Worm (Caenorhabditis elegans): ENCODE results near the gene C42D4.3.

C42D4.3 gene

ce11 chrIV:7156356-7156755 lies 22.7 kb upstream of the C42D4.3 start, which contains the start of gene maph-9 (continued):
- TF ChIP-seq pag-3 (tag; optimal IDR thresholded peaks at IDR 0.05; ENCODE audit: borderline replicate concordance, insufficient read depth), result no peak
- TF ChIP-seq mef-2 (tag; optimal IDR thresholded peaks at IDR 0.05), result no peak
- peak; percentile 49 for TF ChIP-seq nhr-71 (tag; optimal IDR thresholded peaks at IDR 0.05)
- TF ChIP-seq unc-30 (tag; optimal IDR thresholded peaks at IDR 0.05), result no peak
- no peak for TF ChIP-seq ceh-8 (GFP tag; optimal IDR thresholded peaks at IDR 0.05)
- no peak for TF ChIP-seq dpl-1 (GFP tag; optimal IDR thresholded peaks at IDR 0.05)
- TF ChIP-seq pax-3 (tag; optimal IDR thresholded peaks at IDR 0.05), result no peak
- TF ChIP-seq jun-1 (tag; optimal IDR thresholded peaks at IDR 0.05), result no peak
- no peak for TF ChIP-seq lin-35 (GFP tag; optimal IDR thresholded peaks at IDR 0.05)
- TF ChIP-seq fkh-8 (tag; optimal IDR thresholded peaks at IDR 0.05), result peak; percentile 95
- TF ChIP-seq ama-1 (optimal IDR thresholded peaks at IDR 0.05), result no peak
- no peak for TF ChIP-seq unc-86 (tag; optimal IDR thresholded peaks at IDR 0.05)
- TF ChIP-seq dsc-1 (tag; optimal IDR thresholded peaks at IDR 0.05), result peak; percentile 50
- no peak for TF ChIP-seq vab-15 (tag; optimal IDR thresholded peaks at IDR 0.05)
- TF ChIP-seq irx-1 (tag; optimal IDR thresholded peaks at IDR 0.05), result no peak
- peak; percentile 39 for TF ChIP-seq nhr-47 (tag; optimal IDR thresholded peaks at IDR 0.05)
- TF ChIP-seq nhr-76 (tag; optimal IDR thresholded peaks at IDR 0.05), result no peak
- no peak for TF ChIP-seq ceh-88 (GFP tag; IDR thresholded peaks at IDR 0.05)
- TF ChIP-seq fos-1 (tag; optimal IDR thresholded peaks at IDR 0.05), result no peak
- no peak for TF ChIP-seq ceh-90 (tag; optimal IDR thresholded peaks at IDR 0.05)
- no peak for TF ChIP-seq lir-3 (tag; optimal IDR thresholded peaks at IDR 0.05; ENCODE audit: poor library complexity)
- peak in 1 of 2 experiments; percentile 39 for TF ChIP-seq lsy-2 (tag; optimal IDR thresholded peaks at IDR 0.05)
- no peak for TF ChIP-seq zip-4 (GFP tag; optimal IDR thresholded peaks at IDR 0.05)
- TF ChIP-seq nhr-84 (tag; optimal IDR thresholded peaks at IDR 0.05), result no peak
- TF ChIP-seq aha-1 (tag; optimal IDR thresholded peaks at IDR 0.05), result no peak
- no peak for TF ChIP-seq efl-1 (optimal IDR thresholded peaks at IDR 0.05)
- peak in 1 of 2 experiments; percentile 64 for TF ChIP-seq efl-1 (GFP tag; optimal IDR thresholded peaks at IDR 0.05 in 1 of 2)
- no peak for TF ChIP-seq pqm-1 (tag; optimal IDR thresholded peaks at IDR 0.05)

ce11 chrIV:7158161-7158560 lies 20.9 kb upstream of the C42D4.3 start:
- TF ChIP-seq snu-23 (GFP tag; optimal IDR thresholded peaks at IDR 0.05) (no peak), mep-1 (tag; optimal IDR thresholded peaks at IDR 0.05) (no peak), mdl-1 (tag; optimal IDR thresholded peaks at IDR 0.05) (no peak), lsy-2 (tag; optimal IDR thresholded peaks at IDR 0.05) (no peak), ama-1 (optimal IDR thresholded peaks at IDR 0.05) (no peak), unc-30 (tag; optimal IDR thresholded peaks at IDR 0.05) (no peak)

ce11 chrIV:7159586-7159985 lies 19.5 kb upstream of the C42D4.3 start:
- TF ChIP-seq lin-39 (tag; optimal IDR thresholded peaks at IDR 0.05), result no peak
- TF ChIP-seq efl-1 (optimal IDR thresholded peaks at IDR 0.05), result peak in 1 of 2 experiments; percentile 92
- no peak for TF ChIP-seq efl-1 (GFP tag; optimal IDR thresholded peaks at IDR 0.05 in 1 of 2)

- TF ChIP-seq pqm-1 (tag; optimal IDR thresholded peaks at IDR 0.05) (no peak), lir-3 (tag; optimal IDR thresholded peaks at IDR 0.05; ENCODE audit: poor library complexity) (no peak), nhr-71 (tag; optimal IDR thresholded peaks at IDR 0.05) (peak; percentile 42), nhr-90 (tag; optimal IDR thresholded peaks at IDR 0.05; ENCODE audit: poor library complexity) (peak; percentile 5), irx-1 (tag; optimal IDR thresholded peaks at IDR 0.05) (no peak), isw-1 (GFP tag; IDR thresholded peaks at IDR 0.05) (no peak), lin-15B (tag; optimal IDR thresholded peaks at IDR 0.05) (peak; percentile 42), ztf-4 (tag; optimal IDR thresholded peaks at IDR 0.05) (no peak), nhr-20 (tag; optimal IDR thresholded peaks at IDR 0.05) (peak; percentile 39), ceh-82 (tag; optimal IDR thresholded peaks at IDR 0.05) (peak; percentile 8 to 43 (median 39)), unc-130 (tag; optimal IDR thresholded peaks at IDR 0.05) (no peak), lin-39 (tag; optimal IDR thresholded peaks at IDR 0.05) (no peak), nhr-77 (tag; optimal IDR thresholded peaks at IDR 0.05) (no peak), rnt-1 (tag; optimal IDR thresholded peaks at IDR 0.05) (peak; percentile 9), dpl-1 (GFP tag; optimal IDR thresholded peaks at IDR 0.05) (peak; percentile 55 to 80 (median 76)), unc-30 (tag; optimal IDR thresholded peaks at IDR 0.05) (no peak), sptf-1 (tag; optimal IDR thresholded peaks at IDR 0.05) (no peak), blmp-1 (tag; optimal IDR thresholded peaks at IDR 0.05) (peak; percentile 40), grh-1 (GFP tag; IDR thresholded peaks at IDR 0.05) (no peak), mep-1 (tag; optimal IDR thresholded peaks at IDR 0.05) (peak; percentile 59), dsc-1 (tag; optimal IDR thresholded peaks at IDR 0.05) (no peak), tbx-2 (tag; optimal IDR thresholded peaks at IDR 0.05) (peak; percentile 22), nhr-47 (tag; optimal IDR thresholded peaks at IDR 0.05) (peak; percentile 46), C16A3.4 (tag; optimal IDR thresholded peaks at IDR 0.05) (peak; percentile 12), skn-1 (tag; optimal IDR thresholded peaks at IDR 0.05) (peak; percentile 58), lin-35 (GFP tag; optimal IDR thresholded peaks at IDR 0.05) (peak; percentile 47 to 90), ceh-90 (tag; optimal IDR thresholded peaks at IDR 0.05) (no peak)
Measured at ce11 chrIV:7165723-7166122, 13.3 kb upstream of the C42D4.3 start, which contains the start of gene rpc-1. TSS of gene rpc-1 (minus strand) at chrIV:7165748.
